Worm (Caenorhabditis elegans): ENCODE measurements around the gene C06A1.7.

DNA sequence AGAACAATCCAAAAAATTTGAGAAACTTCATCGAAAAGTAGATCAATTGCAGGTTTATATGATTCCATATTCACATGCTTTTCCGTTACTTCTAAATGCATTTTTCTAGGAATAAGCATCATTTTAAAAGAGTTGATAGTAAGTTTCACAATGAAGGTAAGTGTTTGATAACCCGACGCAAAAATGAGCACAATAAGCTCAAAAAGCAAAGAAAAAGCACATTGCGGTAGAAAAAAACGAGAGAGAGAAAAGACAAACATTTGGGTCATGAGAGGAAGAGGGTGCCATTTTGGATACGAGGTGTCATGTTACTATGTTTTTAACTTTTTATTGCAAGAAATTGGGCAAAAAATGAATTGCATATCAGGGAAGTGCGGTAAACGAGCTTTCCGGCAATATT lies 40.3 kb upstream of the C06A1.7 start, which contains the start of gene F59B10.6:
- TF ChIP-seq skn-1 (tag; optimal IDR thresholded peaks at IDR 0.05) (no peak), ceh-82 (tag; optimal IDR thresholded peaks at IDR 0.05) (no peak), nhr-129 (tag; optimal IDR thresholded peaks at IDR 0.05) (no peak), ztf-11 (tag; optimal IDR thresholded peaks at IDR 0.05) (no peak), blmp-1 (tag; optimal IDR thresholded peaks at IDR 0.05; ENCODE audit: insufficient read depth) (no peak)

All from whole organism, L2 larva.